Worm (Caenorhabditis elegans): Measurements from ENCODE around the gene pas-6.

ce11 chrV:5613109-5613508 is 29.0 kb upstream of the pas-6 start, which contains the start of gene lrpc-1:
- no peak for TF ChIP-seq ceh-36 (tag; optimal IDR thresholded peaks at IDR 0.05)
- no peak for TF ChIP-seq ama-1 (optimal IDR thresholded peaks at IDR 0.05)
- TF ChIP-seq F13C5.2 (tag; optimal IDR thresholded peaks at IDR 0.05) = no peak
- no peak for TF ChIP-seq B0310.2 (tag; optimal IDR thresholded peaks at IDR 0.05)
- TF ChIP-seq hmg-4 (GFP tag; optimal IDR thresholded peaks at IDR 0.05) = no peak
- TF ChIP-seq tra-4 (tag; optimal IDR thresholded peaks at IDR 0.05) = no peak
- no peak for TF ChIP-seq sea-1 (GFP tag; conservative IDR thresholded peaks at IDR 0.05)
- no peak for TF ChIP-seq flt-1 (GFP tag; IDR thresholded peaks at IDR 0.05)

Data from whole organism, early embryonic.